Worm (Caenorhabditis elegans) whole organism, L3 larva: ENCODE data around the gene F36H9.7.

ENCODE experiments used
- ZK546.5 ChIP-seq: sonication (generic microtip); optimal IDR thresholded peaks from 2 replicates; lab custom pipeline; 2017; ENCODE audit warnings: missing biosample characterization, missing genetic modification characterization
- ama-1 ChIP-seq: fragments of 150-350 bp; optimal IDR thresholded peaks from 2 replicates; lab custom pipeline; 2018
- ceh-82 ChIP-seq: fragments of 150-350 bp; optimal IDR thresholded peaks from 2 replicates; lab custom pipeline; 2014; ENCODE audit warnings: missing biosample characterization, missing genetic modification characterization
- egl-5 ChIP-seq: fragments of 150-350 bp; optimal IDR thresholded peaks from 2 replicates; lab custom pipeline; 2017; ENCODE audit warnings: missing biosample characterization, missing genetic modification reagents, missing genetic modification characterization, inconsistent platforms
- elt-3 ChIP-seq, 3 experiments: fragments of 150-350 bp in 1 of 3; sonication (generic microtip) in 2 of 3; optimal IDR thresholded peaks; 2 replicates in 2 of 3; 4 replicates in 1 of 3; lab custom pipeline; 2014 to 2017; ENCODE audit warnings: missing biosample characterization in 3 of 3, missing genetic modification characterization in 3 of 3
- jun-1 ChIP-seq: fragments of 150-350 bp; optimal IDR thresholded peaks from 2 replicates; lab custom pipeline; 2014; ENCODE audit warnings: missing biosample characterization, missing genetic modification reagents, missing genetic modification characterization
- nfya-1 ChIP-seq: sonication (generic microtip); optimal IDR thresholded peaks from 2 replicates; lab custom pipeline; 2017; ENCODE audit warnings: missing genetic modification characterization, mild to moderate bottlenecking, missing compliant biosample characterization, antibody characterized with exemption, moderate library complexity; ENCODE audit not compliant: insufficient read depth
- skn-1 ChIP-seq: fragments of 150-350 bp; optimal IDR thresholded peaks from 2 replicates; lab custom pipeline; 2014; ENCODE audit warnings: missing biosample characterization, missing genetic modification characterization
- snpc-4 ChIP-seq: fragments of 150-350 bp; optimal IDR thresholded peaks from 2 replicates; lab custom pipeline; 2014; ENCODE audit warnings: missing biosample characterization, missing genetic modification characterization
- tbx-2 ChIP-seq: sonication (generic microtip); optimal IDR thresholded peaks from 2 replicates; lab custom pipeline; 2016; ENCODE audit warnings: mild to moderate bottlenecking, missing genetic modification characterization, missing compliant biosample characterization
- unc-62 ChIP-seq: fragments of 150-350 bp; sonication (generic microtip); optimal IDR thresholded peaks from 4 replicates; lab custom pipeline; 2014; ENCODE audit warnings: missing biosample characterization, missing genetic modification reagents, missing genetic modification characterization
- ztf-11 ChIP-seq: fragments of 150-350 bp; optimal IDR thresholded peaks from 2 replicates; lab custom pipeline; 2014; ENCODE audit warnings: missing biosample characterization, missing genetic modification characterization

DNA sequence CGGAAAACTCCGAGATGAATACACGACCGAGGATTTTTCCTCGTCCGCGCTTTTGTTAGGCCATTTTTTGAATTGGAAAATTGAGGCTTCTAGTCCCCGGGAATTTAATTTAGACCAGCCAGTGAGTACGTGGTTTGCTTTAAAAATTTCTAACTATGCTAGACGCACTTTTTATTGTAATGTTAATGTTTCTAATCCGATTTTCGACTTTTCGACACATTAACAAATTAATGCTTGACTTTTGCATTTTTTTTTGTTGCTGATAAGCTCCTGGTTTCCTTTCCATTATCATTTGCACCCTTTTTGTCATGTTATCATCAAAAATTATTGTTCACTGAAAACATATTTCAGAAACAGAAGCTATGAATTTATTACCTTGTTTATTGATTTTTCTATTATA lies 17.9 kb downstream of the F36H9.7 start, which contains the start of gene clec-204:
- TF ChIP-seq skn-1 (tag; lab: Kevin White, UChicago) (no peak), tbx-2 (no peak), unc-62 (no peak), ztf-11 (tag; lab: Kevin White, UChicago) (no peak), ZK546.5 (tag; lab: Kevin White, UChicago) (no peak), elt-3 (tag; optimal IDR thresholded peaks at IDR 0.05; lab: Kevin White, UChicago) (no peak), nfya-1 (tag; lab: Kevin White, UChicago) (no peak), egl-5 (no peak), ama-1 (lab: Kevin White, UChicago) (no peak), jun-1 (tag; lab: Kevin White, UChicago) (no peak), snpc-4 (no peak), ceh-82 (tag; lab: Kevin White, UChicago) (no peak)
